Fruit fly (Drosophila melanogaster) whole organism, wandering third instar larva: ENCODE measurements around the gene CG2816.

Experiments
- Abd-B ChIP-seq: fragments of >200 bp; optimal IDR thresholded peaks from 2 replicates; lab custom pipeline; 2017; ENCODE audit warnings: missing biosample characterization, missing genetic modification characterization
- CG32264 ChIP-seq: fragments of 200-800 bp; sonication (Bioruptor generic); optimal IDR thresholded peaks from 2 replicates; lab custom pipeline; 2016; ENCODE audit warnings: missing biosample characterization, missing genetic modification characterization
- CG9705 ChIP-seq: fragments of 200-800 bp; sonication (Bioruptor generic); optimal IDR thresholded peaks from 2 replicates; lab custom pipeline; 2018; ENCODE audit warnings: missing biosample characterization, mild to moderate bottlenecking, missing genetic modification characterization
- CrebA ChIP-seq: fragments of 200-800 bp; sonication (Bioruptor generic); optimal IDR thresholded peaks from 2 replicates; lab custom pipeline; 2016; ENCODE audit warnings: missing biosample characterization, mild to moderate bottlenecking, missing genetic modification characterization, borderline replicate concordance
- Dfd ChIP-seq: fragments of >200 bp; optimal IDR thresholded peaks from 2 replicates; lab custom pipeline; 2017; ENCODE audit warnings: missing biosample characterization, missing genetic modification characterization
- Dif ChIP-seq: fragments of 200-275, 200-300 bp; sonication (Bioruptor generic); optimal IDR thresholded peaks from 2 replicates; lab custom pipeline; 2018; ENCODE audit warnings: missing biosample characterization, missing genetic modification characterization; ENCODE audit not compliant: partially characterized antibody
- GATAd ChIP-seq: sonication (Bioruptor generic); optimal IDR thresholded peaks from 2 replicates; lab custom pipeline; 2016; ENCODE audit warnings: missing biosample characterization, missing genetic modification characterization
- HLH106 ChIP-seq: fragments of 200-800 bp; optimal IDR thresholded peaks from 3 replicates; lab custom pipeline; 2019; ENCODE audit warnings: missing biosample characterization, mild to moderate bottlenecking, missing genetic modification characterization, moderate library complexity
- Hnf4 ChIP-seq: fragments of 200-800 bp; sonication (Bioruptor generic); optimal IDR thresholded peaks from 2 replicates; lab custom pipeline; 2016; ENCODE audit warnings: missing biosample characterization, mild to moderate bottlenecking, missing genetic modification characterization
- Hr78 ChIP-seq: fragments of >200 bp; optimal IDR thresholded peaks from 2 replicates; lab custom pipeline; 2017; ENCODE audit warnings: missing biosample characterization, missing genetic modification characterization
- Hr83 ChIP-seq: fragments of 200-300 bp; sonication (Bioruptor generic); optimal IDR thresholded peaks from 2 replicates; lab custom pipeline; 2016; ENCODE audit warnings: missing biosample characterization, mild to moderate bottlenecking, missing genetic modification characterization, moderate library complexity; ENCODE audit not compliant: poor library complexity, severe bottlenecking
- Jra ChIP-seq: sonication (Bioruptor generic); optimal IDR thresholded peaks from 2 replicates; lab custom pipeline; 2016; ENCODE audit warnings: missing biosample characterization, missing genetic modification characterization
- Mio ChIP-seq: sonication (Bioruptor generic); optimal IDR thresholded peaks from 2 replicates; lab custom pipeline; 2016; ENCODE audit warnings: missing biosample characterization, missing genetic modification characterization
- Myc ChIP-seq: fragments of >200 bp; optimal IDR thresholded peaks from 2 replicates; lab custom pipeline; 2017
- N ChIP-seq: fragments of >200 bp; optimal IDR thresholded peaks from 2 replicates; lab custom pipeline; 2018; ENCODE audit warnings: missing biosample characterization, missing external identifiers, missing genetic modification characterization
- OdsH ChIP-seq: fragments of 200-800 bp; sonication (Bioruptor generic); optimal IDR thresholded peaks from 2 replicates; lab custom pipeline; 2016; ENCODE audit warnings: missing biosample characterization, mild to moderate bottlenecking, missing genetic modification characterization
- Rel ChIP-seq, 2 experiments: fragments of 200-800 bp; sonication (Bioruptor generic) in 1 of 2; optimal IDR thresholded peaks; 2 replicates in 1 of 2; 3 replicates in 1 of 2; lab custom pipeline; 2016 to 2019; ENCODE audit warnings: mild to moderate bottlenecking in 2 of 2, missing biosample characterization in 2 of 2, missing genetic modification characterization in 2 of 2, moderate library complexity in 1 of 2
- Sp1 ChIP-seq: fragments of 200-800 bp; sonication (Bioruptor generic); optimal IDR thresholded peaks from 3 replicates; lab custom pipeline; 2019; ENCODE audit warnings: missing biosample characterization, mild to moderate bottlenecking, missing genetic modification characterization, moderate library complexity
- Vsx2 ChIP-seq: fragments of 200-300, 225-300 bp; sonication (Bioruptor generic); optimal IDR thresholded peaks from 2 replicates; lab custom pipeline; 2018; ENCODE audit warnings: missing biosample characterization, missing genetic modification characterization; ENCODE audit not compliant: partially characterized antibody
- br ChIP-seq: fragments of 200-800 bp; sonication (Bioruptor generic); optimal IDR thresholded peaks from 2 replicates; lab custom pipeline; 2016; ENCODE audit warnings: missing biosample characterization, missing genetic modification characterization
- brk ChIP-seq: fragments of 200-800 bp; sonication (Bioruptor generic); optimal IDR thresholded peaks from 2 replicates; lab custom pipeline; 2016; ENCODE audit warnings: missing biosample characterization, mild to moderate bottlenecking, missing genetic modification characterization
- dl ChIP-seq, 2 experiments: fragments of 175-275, 200-275 bp in 1 of 2; fragments of 200-275 bp in 1 of 2; sonication (Bioruptor generic); optimal IDR thresholded peaks; lab custom pipeline; 2018; ENCODE audit warnings: mild to moderate bottlenecking in 2 of 2, missing biosample characterization in 2 of 2, missing genetic modification characterization in 2 of 2, moderate library complexity in 2 of 2; ENCODE audit not compliant: partially characterized antibody in 2 of 2, insufficient read depth in 1 of 2
- dmrt93B ChIP-seq: fragments of 200-800 bp; sonication (Bioruptor generic); optimal IDR thresholded peaks from 2 replicates; lab custom pipeline; 2018; ENCODE audit warnings: missing biosample characterization, mild to moderate bottlenecking, missing genetic modification characterization
- dsf ChIP-seq: sonication (Bioruptor generic); optimal IDR thresholded peaks from 2 replicates; lab custom pipeline; 2016; ENCODE audit warnings: missing biosample characterization, missing genetic modification characterization, borderline replicate concordance
- ey ChIP-seq: fragments of 200-800 bp; sonication (Bioruptor generic); optimal IDR thresholded peaks from 2 replicates; lab custom pipeline; 2016; ENCODE audit warnings: missing biosample characterization, missing genetic modification characterization
- foxo ChIP-seq, 2 experiments: fragments of 200-800 bp; sonication (Bioruptor generic); optimal IDR thresholded peaks; 2 replicates in 1 of 2; 3 replicates in 1 of 2; lab custom pipeline; 2016 to 2017; ENCODE audit warnings: missing biosample characterization in 2 of 2, missing genetic modification characterization in 2 of 2
- fru ChIP-seq: fragments of 200-800 bp; sonication (Bioruptor generic); optimal IDR thresholded peaks from 3 replicates; lab custom pipeline; 2016; ENCODE audit warnings: missing biosample characterization, mild to moderate bottlenecking, missing genetic modification characterization
- h ChIP-seq: fragments of 200-800 bp; sonication (Bioruptor generic); optimal IDR thresholded peaks from 3 replicates; lab custom pipeline; 2016; ENCODE audit warnings: missing biosample characterization, mild to moderate bottlenecking, missing genetic modification characterization
- jim ChIP-seq: fragments of 175-275, 200-325 bp; sonication (Bioruptor generic); optimal IDR thresholded peaks from 2 replicates; lab custom pipeline; 2016; ENCODE audit warnings: missing biosample characterization, mild to moderate bottlenecking, missing genetic modification characterization
- lola ChIP-seq: fragments of >200 bp; optimal IDR thresholded peaks from 2 replicates; lab custom pipeline; 2017; ENCODE audit warnings: missing biosample characterization, missing genetic modification characterization
- pan ChIP-seq: fragments of >200 bp; optimal IDR thresholded peaks from 2 replicates; lab custom pipeline; 2017
- psq ChIP-seq: fragments of 200-800 bp; sonication (Bioruptor generic); optimal IDR thresholded peaks from 3 replicates; lab custom pipeline; 2017; ENCODE audit warnings: missing biosample characterization, mild to moderate bottlenecking, missing genetic modification characterization, moderate library complexity
- rgr ChIP-seq: fragments of 200-800 bp; sonication (Bioruptor generic); optimal IDR thresholded peaks from 3 replicates; lab custom pipeline; 2016; ENCODE audit warnings: missing biosample characterization, mild to moderate bottlenecking, missing genetic modification characterization
- sage ChIP-seq: fragments of 200-800 bp; sonication (Bioruptor generic); optimal IDR thresholded peaks from 2 replicates; lab custom pipeline; 2016; ENCODE audit warnings: missing biosample characterization, mild to moderate bottlenecking, missing genetic modification characterization
- sv ChIP-seq: fragments of 200-800 bp; sonication (Bioruptor generic); optimal IDR thresholded peaks from 3 replicates; lab custom pipeline; 2016; ENCODE audit warnings: missing biosample characterization, missing genetic modification characterization
- tai ChIP-seq: sonication (Bioruptor generic); optimal IDR thresholded peaks from 2 replicates; lab custom pipeline; 2016; ENCODE audit warnings: missing biosample characterization, missing genetic modification characterization
- usp ChIP-seq: fragments of >200 bp; optimal IDR thresholded peaks from 2 replicates; lab custom pipeline; 2017; ENCODE audit warnings: missing biosample characterization, missing genetic modification characterization
- woc ChIP-seq: sonication (Bioruptor generic); optimal IDR thresholded peaks from 2 replicates; lab custom pipeline; 2016; ENCODE audit warnings: missing biosample characterization, mild to moderate bottlenecking, missing genetic modification characterization

Gene CG2816

DNA sequence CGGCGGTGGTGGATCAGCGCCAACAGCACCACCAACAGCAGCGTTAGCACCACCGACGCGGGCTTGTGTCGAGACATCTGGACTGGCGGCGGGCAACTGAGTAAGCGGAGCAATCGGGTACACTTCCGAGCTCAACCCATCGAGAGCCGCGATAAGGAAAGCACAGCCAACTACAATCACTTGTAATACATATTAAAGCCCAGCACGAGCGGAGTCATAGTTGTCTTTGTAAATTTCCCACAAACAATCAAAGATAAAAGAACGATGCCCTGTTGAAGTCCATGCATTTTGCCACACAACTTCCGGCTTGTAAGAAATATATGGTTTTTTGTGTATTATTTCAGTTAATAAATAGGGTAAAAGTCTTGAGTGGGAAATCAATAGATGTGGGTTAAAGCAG is 3.5 kb downstream of the CG2816 start, which contains the start of gene CG31777:
Gene CG31777, minus strand, starts transcription at position 101 of the 400 bp plus-strand sequence.
- TF ChIP-seq usp (GFP tag; lab: Kevin White, UChicago) (no peak), woc (GFP tag; lab: Kevin White, UChicago) (no peak), h (no peak), Vsx2 (GFP tag; lab: Kevin White, UChicago) (no peak), CrebA (GFP tag; lab: Kevin White, UChicago) (no peak), Hnf4 (GFP tag; lab: Kevin White, UChicago) (no peak), lola (GFP tag; lab: Kevin White, UChicago) (no peak)
- TF ChIP-seq, all 38 proteins: peak for 0

DNA sequence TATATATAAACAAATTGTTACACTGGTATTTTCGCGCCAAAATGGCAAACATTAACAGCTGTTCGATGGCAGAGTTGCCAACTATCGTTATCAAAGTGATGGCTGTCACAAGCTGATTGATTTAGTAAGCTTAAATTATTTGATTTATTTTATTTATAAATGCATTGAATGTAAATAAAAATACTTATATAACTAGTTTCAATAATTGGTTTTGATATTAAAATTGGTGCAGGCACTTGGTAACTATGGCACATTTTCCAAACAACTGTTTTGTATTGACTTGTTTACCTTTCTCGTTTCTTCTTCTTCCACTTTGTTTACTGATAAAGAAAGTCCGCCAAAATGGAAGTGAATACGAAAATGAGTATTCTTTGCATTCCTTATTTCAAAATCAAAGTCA is 8.2 kb downstream of the CG2816 start, which contains the start of gene cutlet:
Gene cutlet, minus strand, starts transcription at position 84 of the 400 bp plus-strand sequence.
- no peak for TF ChIP-seq Sp1
- TF ChIP-seq woc (GFP tag; lab: Kevin White, UChicago): no peak
- peak; percentile 28 for TF ChIP-seq HLH106 (tag; lab: Kevin White, UChicago)
- TF ChIP-seq Dif (GFP tag; lab: Kevin White, UChicago): peak; percentile 41
- TF ChIP-seq h: peak; percentile 10
- peak; percentile 29 for TF ChIP-seq rgr
- TF ChIP-seq foxo (GFP tag; optimal IDR thresholded peaks at IDR 0.05; lab: Kevin White, UChicago): peak in 1 of 2 experiments; percentile 16

DNA sequence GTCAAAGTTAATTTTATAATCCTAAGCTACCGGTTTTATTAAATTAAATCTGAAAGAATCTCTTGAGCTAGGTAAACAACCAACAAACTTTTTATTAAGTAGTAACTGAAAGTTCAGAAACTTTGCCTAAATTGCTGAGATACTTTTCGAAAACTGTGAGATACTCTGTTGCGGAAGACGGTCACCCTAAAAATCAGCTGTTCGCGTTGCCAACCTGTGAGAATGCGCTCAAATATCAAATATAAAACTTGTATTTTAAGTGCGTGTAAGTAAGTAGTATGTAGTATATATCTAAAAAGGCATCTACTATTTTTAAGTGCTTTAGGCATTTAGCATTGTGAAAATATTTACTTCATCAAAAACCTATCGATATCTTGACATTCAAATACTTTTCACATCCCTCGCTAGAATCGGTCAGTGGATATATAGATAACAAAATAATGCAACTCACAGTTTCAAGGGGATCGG is 9.5 kb downstream of the CG2816 start, which contains the start of the genes CG31955 and CG2818:
Gene CG31955, minus strand, starts transcription at position 157 of the 468 bp plus-strand sequence.
Gene CG2818, plus strand, starts transcription at position 412 of the 468 bp plus-strand sequence.
- TF ChIP-seq fru (GFP tag; lab: Kevin White, UChicago) (peak; percentile 6), pan (no peak), N (GFP tag; lab: Kevin White, UChicago) (no peak), brk (GFP tag; lab: Kevin White, UChicago) (no peak), dsf (GFP tag; lab: Kevin White, UChicago) (no peak), CG32264 (GFP tag; lab: Kevin White, UChicago) (no peak), psq (GFP tag; lab: Kevin White, UChicago) (peak; percentile 3), Sp1 (no peak), CrebA (GFP tag; lab: Kevin White, UChicago) (no peak), Hnf4 (GFP tag; lab: Kevin White, UChicago) (no peak), h (peak; percentile 47), ey (GFP tag; lab: Kevin White, UChicago) (peak; percentile 38), Dfd (no peak), Abd-B (GFP tag; lab: Kevin White, UChicago) (no peak), woc (GFP tag; lab: Kevin White, UChicago) (peak; percentile 34), OdsH (GFP tag; lab: Kevin White, UChicago) (peak; percentile 18), Mio (GFP tag; lab: Kevin White, UChicago) (no peak), sage (GFP tag; lab: Kevin White, UChicago) (no peak), Hr78 (no peak), Myc (lab: Kevin White, UChicago) (peak; percentile 55), sv (no peak), Vsx2 (GFP tag; lab: Kevin White, UChicago) (no peak), rgr (peak; percentile 47), Dif (GFP tag; lab: Kevin White, UChicago) (no peak), GATAd (GFP tag; lab: Kevin White, UChicago) (peak; percentile 1), usp (GFP tag; lab: Kevin White, UChicago) (no peak), HLH106 (tag; lab: Kevin White, UChicago) (peak; percentile 17), lola (GFP tag; lab: Kevin White, UChicago) (no peak), jim (no peak), br (GFP tag; lab: Kevin White, UChicago) (no peak), Hr83 (GFP tag; lab: Kevin White, UChicago) (no peak), dmrt93B (GFP tag; lab: Kevin White, UChicago) (no peak), Jra (GFP tag; lab: Kevin White, UChicago) (peak; percentile 47), CG9705 (GFP tag; lab: Kevin White, UChicago) (no peak), Rel (GFP tag; optimal IDR thresholded peaks at IDR 0.05; lab: Kevin White, UChicago) (no peak), Rel (tag; optimal IDR thresholded peaks at IDR 0.05; lab: Kevin White, UChicago) (peak; percentile 9), tai (GFP tag; lab: Kevin White, UChicago) (no peak), foxo (GFP tag; optimal IDR thresholded peaks at IDR 0.05; lab: Kevin White, UChicago) (peak; percentile 28 to 32), dl (GFP tag; optimal IDR thresholded peaks at IDR 0.05; lab: Kevin White, UChicago; ENCODE audit: insufficient read depth in 1 of 2, partially characterized antibody in 2 of 2) (no peak)
- TF ChIP-seq, all 38 proteins: peak for 13
